Worm (Caenorhabditis elegans): ENCODE results near the gene rgs-7.

ce11 chrX:3551173-3551572 is 8.8 kb downstream of the rgs-7 start:
- TF ChIP-seq ceh-82 (tag; optimal IDR thresholded peaks at IDR 0.05), result no peak
- TF ChIP-seq R02D3.7 (tag; optimal IDR thresholded peaks at IDR 0.05), result no peak
- no peak for TF ChIP-seq nhr-77 (tag; optimal IDR thresholded peaks at IDR 0.05)
- TF ChIP-seq alr-1 (tag; optimal IDR thresholded peaks at IDR 0.05), result no peak
- TF ChIP-seq lsy-2 (tag; optimal IDR thresholded peaks at IDR 0.05), result no peak
- TF ChIP-seq mab-5 (tag; optimal IDR thresholded peaks at IDR 0.05), result no peak
